Fruit fly (Drosophila melanogaster) whole organism, embryonic: ENCODE data around the gene Invadolysin.

Experiments
- CG14710 ChIP-seq: fragments of 200-800 bp; sonication (Bioruptor generic); optimal IDR thresholded peaks from 3 replicates; lab custom pipeline; 2019; ENCODE audit warnings: missing biosample characterization, mild to moderate bottlenecking, missing genetic modification characterization, moderate library complexity
- CG3281 ChIP-seq: fragments of 200-800 bp; sonication (Bioruptor generic); optimal IDR thresholded peaks from 3 replicates; lab custom pipeline; 2017; ENCODE audit warnings: missing biosample characterization, mild to moderate bottlenecking, missing genetic modification characterization

DNA sequence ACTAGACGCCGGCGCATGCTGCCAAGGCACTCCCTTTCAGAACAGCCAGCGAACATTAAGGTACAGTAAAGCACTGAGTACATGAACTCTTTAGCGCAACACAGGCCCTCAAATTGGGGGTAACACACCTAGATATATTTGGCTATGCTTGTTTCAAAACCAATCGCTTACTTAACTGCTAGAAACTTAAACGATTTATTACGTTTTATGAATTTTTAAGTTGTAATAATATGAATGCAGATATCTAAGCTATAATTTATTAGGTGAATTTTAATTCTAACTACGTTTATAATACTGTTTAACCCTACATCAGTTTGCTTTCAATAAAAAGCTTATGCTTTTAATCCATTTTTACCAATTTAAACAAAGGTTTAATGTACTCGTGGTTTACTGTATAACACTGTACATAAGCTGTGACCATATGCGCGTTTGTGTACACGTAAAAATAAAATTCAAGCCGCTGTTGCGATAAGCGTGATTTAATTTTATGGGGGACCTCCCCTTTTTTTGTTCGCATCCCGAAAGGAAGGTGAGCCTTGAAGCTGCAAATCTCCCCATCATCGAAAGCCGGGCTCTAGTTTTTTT is 32.6 kb downstream of the Invadolysin start:
- no peak for TF ChIP-seq CG3281 (GFP tag; lab: Kevin White, UChicago)
- TF ChIP-seq CG14710 (tag; lab: Kevin White, UChicago): no peak
